Worm (Caenorhabditis elegans) whole organism, midembryonic: ENCODE data around the gene str-39.

Experiments
- T22C8.4 ChIP-seq: fragments of 200-800 bp; sonication (Bioruptor generic); IDR thresholded peaks from 2 replicates; pipeline ENCODE4 v1.3.6; 2022; ENCODE audit warnings: missing genetic modification characterization, missing compliant biosample characterization
- cog-1 ChIP-seq: sonication (generic microtip); optimal IDR thresholded peaks from 2 replicates; lab custom pipeline; 2016; ENCODE audit warnings: missing genetic modification characterization, missing compliant biosample characterization
- flt-1 ChIP-seq: fragments of 200-800 bp; sonication (Bioruptor generic); IDR thresholded peaks from 2 replicates; pipeline ENCODE4 v1.3.6; 2022; ENCODE audit warnings: missing genetic modification characterization, missing compliant biosample characterization
- klf-2 ChIP-seq: fragments of 200-800 bp; sonication (Bioruptor generic); conservative IDR thresholded peaks from 2 replicates; pipeline ENCODE4 v1.3.6; 2022; ENCODE audit warnings: missing genetic modification reagents, missing genetic modification characterization, missing compliant biosample characterization
- med-1 ChIP-seq: sonication (generic microtip); optimal IDR thresholded peaks from 2 replicates; lab custom pipeline; 2017; ENCODE audit warnings: missing genetic modification characterization, mild to moderate bottlenecking, missing compliant biosample characterization, antibody characterized with exemption, missing genetic modification reagents; ENCODE audit not compliant: insufficient read depth
- ref-1 ChIP-seq: fragments of 200-800 bp; sonication (Bioruptor generic); conservative IDR thresholded peaks from 2 replicates; pipeline ENCODE4 v1.3.6; 2022; ENCODE audit warnings: missing genetic modification reagents, missing genetic modification characterization, missing compliant biosample characterization
- ztf-23 ChIP-seq: fragments of 200-800 bp; sonication (Bioruptor generic); IDR thresholded peaks from 2 replicates; pipeline ENCODE4 v1.3.6; 2022; ENCODE audit warnings: missing genetic modification reagents, missing genetic modification characterization, missing compliant biosample characterization
- ztf-29 ChIP-seq: fragments of 200-800 bp; sonication (Bioruptor generic); IDR thresholded peaks from 2 replicates; pipeline ENCODE4 v1.3.6; 2022; ENCODE audit warnings: missing genetic modification reagents, missing genetic modification characterization, missing compliant biosample characterization

DNA sequence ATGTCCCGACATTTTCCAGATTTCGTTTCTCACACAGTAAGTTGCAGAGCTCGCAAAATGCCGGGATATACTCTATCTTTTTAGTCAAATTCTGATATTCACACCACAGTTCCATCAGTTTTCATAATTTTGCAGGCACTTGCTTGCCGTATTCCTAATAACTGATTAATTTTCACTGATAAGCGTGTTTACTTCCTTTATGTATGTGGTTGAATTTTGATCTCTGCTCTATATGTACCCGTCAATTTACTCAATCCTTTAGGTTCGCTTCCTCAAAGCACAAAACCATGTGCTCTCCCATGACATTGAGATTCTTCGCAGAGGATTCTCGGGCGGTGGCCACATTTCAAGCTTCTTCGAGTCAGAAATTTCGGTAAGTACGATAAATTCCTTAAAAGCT, 1.9 kb upstream of the str-39 start:
- TF ChIP-seq ztf-29 (GFP tag; lab: Robert Waterston, UW), result no peak
- no peak for TF ChIP-seq cog-1 (tag; lab: Kevin White, UChicago)
- no peak for TF ChIP-seq klf-2 (GFP tag; lab: Robert Waterston, UW)
- TF ChIP-seq flt-1, result no peak
- no peak for TF ChIP-seq med-1 (GFP tag; lab: Kevin White, UChicago)
- no peak for TF ChIP-seq T22C8.4 (GFP tag; lab: Robert Waterston, UW)
- no peak for TF ChIP-seq ref-1
- TF ChIP-seq ztf-23 (GFP tag; lab: Robert Waterston, UW), result no peak
